Worm (Caenorhabditis elegans): ENCODE results near the gene R07G3.8.

DNA sequence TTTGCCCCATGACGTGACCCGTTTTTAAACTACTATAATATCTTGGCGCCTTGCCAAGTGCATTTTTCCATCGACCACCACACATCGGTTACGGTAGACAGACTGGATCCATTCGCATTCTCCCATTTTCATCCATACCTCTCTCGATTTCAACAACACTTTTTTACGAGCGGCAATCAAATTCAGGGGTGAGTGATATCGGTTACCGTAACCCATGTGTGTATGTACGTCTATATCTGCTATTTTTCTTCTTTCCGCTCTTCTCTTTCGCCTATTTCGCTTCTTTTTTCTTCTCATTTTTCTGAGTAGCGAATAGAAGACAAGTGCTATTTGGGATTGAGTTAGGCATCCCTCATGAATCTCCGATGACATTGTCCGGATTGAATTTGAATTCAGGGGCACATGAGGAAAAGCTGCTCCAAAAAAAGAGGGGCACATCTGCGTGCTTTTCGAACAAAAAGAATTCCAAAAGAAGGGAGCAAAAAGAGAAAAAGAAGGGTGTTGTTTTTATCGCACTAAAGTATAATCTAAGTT lies 11.4 kb upstream of the R07G3.8 start:
- TF ChIP-seq unc-130 (tag; optimal IDR thresholded peaks at IDR 0.05) (no peak), grh-1 (GFP tag; IDR thresholded peaks at IDR 0.05) (no peak), ceh-63 (GFP tag; optimal IDR thresholded peaks at IDR 0.05) (no peak), snpc-4 (tag; optimal IDR thresholded peaks at IDR 0.05) (no peak), lin-35 (GFP tag; optimal IDR thresholded peaks at IDR 0.05) (peak in 1 of 2 experiments; percentile 19), fkh-10 (GFP tag; optimal IDR thresholded peaks at IDR 0.05) (peak; percentile 85), jun-1 (tag; optimal IDR thresholded peaks at IDR 0.05) (no peak), skn-1 (tag; optimal IDR thresholded peaks at IDR 0.05) (no peak), lin-13 (GFP tag; optimal IDR thresholded peaks at IDR 0.05) (no peak), ama-1 (optimal IDR thresholded peaks at IDR 0.05) (no peak), aha-1 (tag; optimal IDR thresholded peaks at IDR 0.05) (no peak), nhr-77 (tag; optimal IDR thresholded peaks at IDR 0.05) (no peak)

All from whole organism, L1 larva.